Fruit fly (Drosophila melanogaster) whole organism, prepupa: Measurements from ENCODE around the gene CG3626.
A peak's percentile ranks its signal among the peaks of the same experiment; 100 is the strongest.

Experiments
- CG10669 ChIP-seq: fragments of 200-800 bp; sonication (Bioruptor generic); optimal IDR thresholded peaks from 3 replicates; lab custom pipeline; 2018; ENCODE audit warnings: missing biosample characterization, mild to moderate bottlenecking, missing genetic modification characterization, moderate library complexity
- CG11294 ChIP-seq: fragments of 200-800 bp; sonication (Bioruptor generic); IDR thresholded peaks from 2 replicates; pipeline ENCODE4 v1.3.6; 2022; ENCODE audit warnings: missing biosample characterization, missing genetic modification characterization
- CG11762 ChIP-seq: fragments of 200-800 bp; sonication (Bioruptor generic); optimal IDR thresholded peaks from 3 replicates; lab custom pipeline; 2016; ENCODE audit warnings: missing biosample characterization, missing genetic modification characterization; ENCODE audit not compliant: insufficient read depth
- CG11902 ChIP-seq: fragments of 200-800 bp; sonication (Bioruptor generic); optimal IDR thresholded peaks from 3 replicates; lab custom pipeline; 2016; ENCODE audit warnings: missing biosample characterization, missing genetic modification characterization
- CG15336 ChIP-seq: fragments of 200-800 bp; sonication (Bioruptor generic); IDR thresholded peaks from 2 replicates; pipeline ENCODE4 v1.3.6; 2022; ENCODE audit warnings: missing biosample characterization, missing genetic modification characterization
- CG1621 ChIP-seq: fragments of 200-800 bp; sonication (Bioruptor generic); optimal IDR thresholded peaks from 3 replicates; lab custom pipeline; 2018; ENCODE audit warnings: missing biosample characterization, mild to moderate bottlenecking, missing genetic modification characterization
- CG16779 ChIP-seq: fragments of 200-800 bp; sonication (Bioruptor generic); optimal IDR thresholded peaks from 3 replicates; lab custom pipeline; 2017; ENCODE audit warnings: missing biosample characterization, mild to moderate bottlenecking, missing genetic modification characterization
- CG3032 ChIP-seq: fragments of 200-800 bp; optimal IDR thresholded peaks from 2 replicates; lab custom pipeline; 2019; ENCODE audit warnings: missing biosample characterization, mild to moderate bottlenecking, missing genetic modification characterization, moderate library complexity
- CG31627 ChIP-seq: fragments of 200-800 bp; sonication (Bioruptor generic); optimal IDR thresholded peaks from 3 replicates; lab custom pipeline; 2016; ENCODE audit warnings: missing biosample characterization, missing genetic modification characterization
- CG32006 ChIP-seq: fragments of 200-800 bp; sonication (Bioruptor generic); optimal IDR thresholded peaks from 3 replicates; lab custom pipeline; 2017; ENCODE audit warnings: missing biosample characterization, mild to moderate bottlenecking, missing genetic modification characterization
- CG34406 ChIP-seq: fragments of 200-800 bp; sonication (Bioruptor generic); optimal IDR thresholded peaks from 3 replicates; lab custom pipeline; 2016; ENCODE audit warnings: missing biosample characterization, missing genetic modification characterization
- CG3919 ChIP-seq: fragments of 200-800 bp; sonication (Bioruptor generic); optimal IDR thresholded peaks from 3 replicates; lab custom pipeline; 2016; ENCODE audit warnings: missing biosample characterization, missing genetic modification characterization
- CG6163 ChIP-seq: fragments of 200-800 bp; sonication (Bioruptor generic); IDR thresholded peaks from 3 replicates; pipeline ENCODE4 v1.3.6; 2022; ENCODE audit warnings: missing biosample characterization, missing genetic modification characterization
- CG6276 ChIP-seq: fragments of 200-800 bp; sonication (Bioruptor generic); optimal IDR thresholded peaks from 2 replicates; lab custom pipeline; 2017; ENCODE audit warnings: missing biosample characterization, mild to moderate bottlenecking, missing genetic modification characterization
- CG6792 ChIP-seq: fragments of 200-800 bp; sonication (Bioruptor generic); optimal IDR thresholded peaks from 3 replicates; lab custom pipeline; 2016; ENCODE audit warnings: missing biosample characterization, missing genetic modification characterization
- CG6808 ChIP-seq: fragments of 200-800 bp; sonication (Bioruptor generic); optimal IDR thresholded peaks from 3 replicates; lab custom pipeline; 2017; ENCODE audit warnings: missing biosample characterization, missing genetic modification characterization, mild to moderate bottlenecking, moderate library complexity, missing genetic modification reagents
- CG6854 ChIP-seq: fragments of 200-800 bp; sonication (Bioruptor generic); optimal IDR thresholded peaks from 2 replicates; lab custom pipeline; 2017; ENCODE audit warnings: missing biosample characterization, mild to moderate bottlenecking, missing genetic modification characterization
- CG7368 ChIP-seq: fragments of 200-800 bp; sonication (Bioruptor generic); optimal IDR thresholded peaks from 3 replicates; lab custom pipeline; 2016; ENCODE audit warnings: missing biosample characterization, missing genetic modification characterization
- CG8319 ChIP-seq: fragments of 200-800 bp; sonication (Bioruptor generic); optimal IDR thresholded peaks from 3 replicates; lab custom pipeline; 2016; ENCODE audit warnings: missing biosample characterization, missing genetic modification characterization
- CG8632 ChIP-seq: fragments of 200-800 bp; sonication (Bioruptor generic); optimal IDR thresholded peaks from 3 replicates; lab custom pipeline; 2016; ENCODE audit warnings: missing biosample characterization, missing genetic modification characterization
- Eip93F ChIP-seq: fragments of 200-800 bp; sonication (Bioruptor generic); optimal IDR thresholded peaks from 2 replicates; lab custom pipeline; 2016; ENCODE audit warnings: missing biosample characterization, mild to moderate bottlenecking, missing genetic modification characterization
- Ets21C ChIP-seq: fragments of 200-800 bp; sonication (Bioruptor generic); optimal IDR thresholded peaks from 3 replicates; lab custom pipeline; 2016; ENCODE audit warnings: missing biosample characterization, missing genetic modification characterization
- Ets96B ChIP-seq: fragments of 200-800 bp; optimal IDR thresholded peaks from 2 replicates; lab custom pipeline; 2019; ENCODE audit warnings: missing biosample characterization, mild to moderate bottlenecking, missing genetic modification characterization, moderate library complexity
- Gug ChIP-seq: fragments of 200-800 bp; sonication (Bioruptor generic); IDR thresholded peaks from 2 replicates; pipeline ENCODE4 v1.3.6; 2022; ENCODE audit warnings: missing biosample characterization, missing genetic modification characterization
- Hr38 ChIP-seq: sonication (Bioruptor generic); optimal IDR thresholded peaks from 2 replicates; lab custom pipeline; 2016; ENCODE audit warnings: missing biosample characterization, missing genetic modification characterization
- Hr4 ChIP-seq: fragments of 200-800 bp; sonication (Bioruptor generic); optimal IDR thresholded peaks from 3 replicates; lab custom pipeline; 2016; ENCODE audit warnings: missing biosample characterization, missing genetic modification characterization
- Lpt ChIP-seq: fragments of 200-800 bp; sonication (Bioruptor generic); optimal IDR thresholded peaks from 3 replicates; lab custom pipeline; 2016; ENCODE audit warnings: missing biosample characterization, missing genetic modification characterization
- Met ChIP-seq: fragments of 200-800 bp; sonication (Bioruptor generic); optimal IDR thresholded peaks from 3 replicates; lab custom pipeline; 2016; ENCODE audit warnings: missing biosample characterization, missing genetic modification characterization
- OdsH ChIP-seq: fragments of 200-800 bp; sonication (Bioruptor generic); optimal IDR thresholded peaks from 3 replicates; lab custom pipeline; 2016; ENCODE audit warnings: missing biosample characterization, missing genetic modification characterization
- Smox ChIP-seq: fragments of 200-800 bp; sonication (Bioruptor generic); optimal IDR thresholded peaks from 3 replicates; lab custom pipeline; 2016; ENCODE audit warnings: missing biosample characterization, missing genetic modification characterization
- Sox102F ChIP-seq: fragments of 200-800 bp; sonication (Bioruptor generic); optimal IDR thresholded peaks from 2 replicates; lab custom pipeline; 2016; ENCODE audit warnings: missing biosample characterization, mild to moderate bottlenecking, missing genetic modification characterization
- Sox14 ChIP-seq: fragments of 200-800 bp; sonication (Bioruptor generic); optimal IDR thresholded peaks from 3 replicates; lab custom pipeline; 2016; ENCODE audit warnings: missing biosample characterization, missing genetic modification characterization
- Sox15 ChIP-seq: fragments of 200-800 bp; sonication (Bioruptor generic); optimal IDR thresholded peaks from 3 replicates; lab custom pipeline; 2016; ENCODE audit warnings: missing biosample characterization, missing genetic modification characterization
- achi ChIP-seq: fragments of 200-800 bp; sonication (Bioruptor generic); optimal IDR thresholded peaks from 3 replicates; lab custom pipeline; 2016; ENCODE audit warnings: missing biosample characterization, missing genetic modification characterization
- acj6 ChIP-seq: fragments of 200-800 bp; sonication (Bioruptor generic); optimal IDR thresholded peaks from 3 replicates; lab custom pipeline; 2016; ENCODE audit warnings: missing biosample characterization, missing genetic modification characterization
- cyc ChIP-seq: fragments of 200-800 bp; sonication (Bioruptor generic); optimal IDR thresholded peaks from 3 replicates; lab custom pipeline; 2016; ENCODE audit warnings: missing biosample characterization, missing genetic modification characterization
- dsx ChIP-seq: fragments of 200-800 bp; optimal IDR thresholded peaks from 3 replicates; lab custom pipeline; 2019; ENCODE audit warnings: missing biosample characterization, mild to moderate bottlenecking, missing genetic modification characterization, moderate library complexity; ENCODE audit not compliant: poor library complexity, severe bottlenecking
- eg ChIP-seq: fragments of 200-800 bp; sonication (Bioruptor generic); IDR thresholded peaks from 3 replicates; pipeline ENCODE4 v1.3.6; 2022; ENCODE audit warnings: missing biosample characterization, missing genetic modification characterization
- fd59A ChIP-seq: fragments of 200-800 bp; sonication (Bioruptor generic); optimal IDR thresholded peaks from 2 replicates; lab custom pipeline; 2017; ENCODE audit warnings: missing biosample characterization, mild to moderate bottlenecking, missing genetic modification characterization, missing genetic modification reagents
- fd85E ChIP-seq: fragments of 200-800 bp; sonication (Bioruptor generic); optimal IDR thresholded peaks from 3 replicates; lab custom pipeline; 2016; ENCODE audit warnings: missing biosample characterization, missing genetic modification characterization
- fkh ChIP-seq: fragments of 200-800 bp; sonication (Bioruptor generic); optimal IDR thresholded peaks from 3 replicates; lab custom pipeline; 2017; ENCODE audit warnings: missing biosample characterization, mild to moderate bottlenecking, missing genetic modification characterization, moderate library complexity
- lz ChIP-seq: fragments of 200-800 bp; sonication (Bioruptor generic); optimal IDR thresholded peaks from 3 replicates; lab custom pipeline; 2016; ENCODE audit warnings: missing biosample characterization, missing genetic modification characterization
- net ChIP-seq: fragments of 200-800 bp; sonication (Bioruptor generic); optimal IDR thresholded peaks from 3 replicates; lab custom pipeline; 2016; ENCODE audit warnings: missing biosample characterization, missing genetic modification characterization
- pdm3 ChIP-seq: fragments of 200-800 bp; sonication (Bioruptor generic); optimal IDR thresholded peaks from 3 replicates; lab custom pipeline; 2016; ENCODE audit warnings: missing biosample characterization, missing genetic modification characterization
- salr ChIP-seq, 2 experiments: fragments of 200-800 bp; sonication (Bioruptor generic); optimal IDR thresholded peaks; 3 replicates each; lab custom pipeline; 2016 to 2018; ENCODE audit warnings: missing biosample characterization in 2 of 2, missing genetic modification characterization in 2 of 2, mild to moderate bottlenecking in 1 of 2
- spab ChIP-seq: fragments of 200-800 bp; sonication (Bioruptor generic); optimal IDR thresholded peaks from 2 replicates; lab custom pipeline; 2017; ENCODE audit warnings: missing biosample characterization, mild to moderate bottlenecking, missing genetic modification characterization, missing genetic modification reagents
- svp ChIP-seq: fragments of 200-800 bp; sonication (Bioruptor generic); peaks from one replicate; lab custom pipeline; 2016; ENCODE audit warnings: missing biosample characterization, missing genetic modification characterization
- topi ChIP-seq: fragments of 200-800 bp; sonication (Bioruptor generic); optimal IDR thresholded peaks from 3 replicates; lab custom pipeline; 2016; ENCODE audit warnings: missing biosample characterization, missing genetic modification characterization
- vri ChIP-seq: fragments of 200-800 bp; sonication (Bioruptor generic); optimal IDR thresholded peaks from 3 replicates; lab custom pipeline; 2016; ENCODE audit warnings: missing biosample characterization, mild to moderate bottlenecking, missing genetic modification characterization

Gene CG3626

dm6 chrX:4323911-4324368, 42.3 kb upstream of the CG3626 start (continued):
- TF ChIP-seq Hr38 (GFP tag; lab: Kevin White, UChicago) (no peak), Ets21C (GFP tag; lab: Kevin White, UChicago) (peak; percentile 68), vri (GFP tag; lab: Kevin White, UChicago) (no peak), Smox (GFP tag; lab: Kevin White, UChicago) (peak; percentile 79), Sox14 (peak; percentile 71), achi (peak; percentile 71), fd85E (GFP tag; lab: Kevin White, UChicago) (no peak), Met (GFP tag; lab: Kevin White, UChicago) (peak; percentile 77), CG6808 (GFP tag; lab: Kevin White, UChicago) (peak; percentile 49), CG15336 (GFP tag; lab: Robert Waterston, UW) (peak; percentile 79), fd59A (GFP tag; lab: Kevin White, UChicago) (peak; percentile 53), CG10669 (peak; percentile 57), CG8319 (GFP tag; lab: Kevin White, UChicago) (peak; percentile 37), Hr4 (GFP tag; lab: Kevin White, UChicago) (peak; percentile 79), CG6854 (GFP tag; lab: Kevin White, UChicago) (peak; percentile 13), acj6 (GFP tag; lab: Kevin White, UChicago) (peak; percentile 77), CG16779 (tag; lab: Kevin White, UChicago) (no peak)

dm6 chrX:4324781-4325180, 41.4 kb upstream of the CG3626 start:
- TF ChIP-seq CG1621 (tag; lab: Kevin White, UChicago) (peak; percentile 97), Sox15 (GFP tag; lab: Kevin White, UChicago) (peak; percentile 99), CG7368 (GFP tag; lab: Kevin White, UChicago) (peak; percentile 98), salr (GFP tag; optimal IDR thresholded peaks at IDR 0.05; lab: Kevin White, UChicago) (peak; percentile 91 to 97), CG11902 (GFP tag; lab: Kevin White, UChicago) (peak; percentile 99), dsx (peak; percentile 94), CG31627 (GFP tag; lab: Kevin White, UChicago) (peak; percentile 100), CG34406 (GFP tag; lab: Kevin White, UChicago) (peak; percentile 99), Smox (GFP tag; lab: Kevin White, UChicago) (peak; percentile 99), Lpt (GFP tag; lab: Kevin White, UChicago) (peak; percentile 98), OdsH (GFP tag; lab: Kevin White, UChicago) (peak; percentile 99), Ets96B (tag; lab: Kevin White, UChicago) (peak; percentile 97), cyc (GFP tag; lab: Kevin White, UChicago) (peak; percentile 100), achi (peak; percentile 98), pdm3 (GFP tag; lab: Kevin White, UChicago) (peak; percentile 99), Gug (GFP tag; lab: Robert Waterston, UW) (peak; percentile 99), spab (GFP tag; lab: Kevin White, UChicago) (peak; percentile 95), CG32006 (GFP tag; lab: Kevin White, UChicago) (peak; percentile 98), Sox102F (GFP tag; lab: Kevin White, UChicago) (peak; percentile 99), CG3919 (GFP tag; lab: Kevin White, UChicago) (peak; percentile 99), net (GFP tag; lab: Kevin White, UChicago) (peak; percentile 97), CG11762 (GFP tag; lab: Kevin White, UChicago) (peak; percentile 98), CG10669 (peak; percentile 98), Met (GFP tag; lab: Kevin White, UChicago) (peak; percentile 99), Sox14 (peak; percentile 99), CG6808 (GFP tag; lab: Kevin White, UChicago) (peak; percentile 94), fd85E (GFP tag; lab: Kevin White, UChicago) (peak; percentile 94), Eip93F (GFP tag; lab: Kevin White, UChicago) (peak; percentile 98), CG8632 (GFP tag; lab: Kevin White, UChicago) (peak; percentile 99), CG6854 (GFP tag; lab: Kevin White, UChicago) (peak; percentile 98), CG11294 (peak; percentile 99), topi (GFP tag; lab: Kevin White, UChicago) (peak; percentile 99), eg (GFP tag; lab: Robert Waterston, UW) (peak; percentile 99), fkh (GFP tag; lab: Kevin White, UChicago) (peak; percentile 87), CG6276 (GFP tag; lab: Kevin White, UChicago) (peak; percentile 97), CG6792 (peak; percentile 99), CG6163 (peak; percentile 100), svp (GFP tag; lab: Kevin White, UChicago) (peak; percentile 100), Hr38 (GFP tag; lab: Kevin White, UChicago) (peak; percentile 93), CG3032 (tag; lab: Kevin White, UChicago) (peak; percentile 97), lz (GFP tag; lab: Kevin White, UChicago) (peak; percentile 99)
